Worm (Caenorhabditis elegans): ENCODE measurements around the gene sna-2.

Gene sna-2

ce11 chrIV:9756647-9757424 lies 20.6 kb downstream of the sna-2 start (continued):
- TF ChIP-seq nhr-10 (tag; optimal IDR thresholded peaks at IDR 0.05) (peak; percentile 10), unc-62 (GFP tag; optimal IDR thresholded peaks at IDR 0.05 in 1 of 2) (no peak), unc-62 (tag; optimal IDR thresholded peaks at IDR 0.05) (no peak), hlh-30 (tag; optimal IDR thresholded peaks at IDR 0.05; ENCODE audit: insufficient read depth) (peak; percentile 73), ctbp-1 (GFP tag; IDR thresholded peaks at IDR 0.05) (0 out of 2 replicates have a peak, but pooled peaks have one; percentile 44), hlh-11 (tag; optimal IDR thresholded peaks at IDR 0.05) (peak; percentile 69)

DNA sequence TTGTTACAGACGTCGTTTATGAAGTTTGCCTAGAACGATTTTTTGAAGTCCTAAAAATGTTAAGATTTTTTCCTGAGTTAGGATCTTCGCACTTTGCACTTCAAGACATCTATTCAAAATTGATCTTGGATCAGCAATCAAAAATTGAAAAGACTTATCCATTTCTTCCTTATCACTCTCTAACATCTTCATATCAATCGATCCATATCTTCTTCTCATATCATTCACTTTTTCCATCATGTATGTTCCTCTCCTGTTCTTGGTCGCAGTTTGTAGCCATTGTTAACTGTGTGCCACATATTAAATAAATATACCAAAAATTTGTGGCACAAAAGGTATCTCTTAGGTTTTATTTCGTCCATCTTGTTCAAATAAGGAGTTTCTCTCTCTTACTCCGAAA lies 21.7 kb downstream of the sna-2 start:
- no peak for TF ChIP-seq saeg-2 (GFP tag; IDR thresholded peaks at IDR 0.05)
- no peak for TF ChIP-seq nhr-41 (GFP tag; IDR thresholded peaks at IDR 0.05)
- no peak for TF ChIP-seq php-3 (GFP tag; IDR thresholded peaks at IDR 0.05)
- no peak for TF ChIP-seq spr-3 (GFP tag; optimal IDR thresholded peaks at IDR 0.05)
- peak; percentile 61 for TF ChIP-seq nhr-28 (tag; optimal IDR thresholded peaks at IDR 0.05)
- TF ChIP-seq nhr-111 (GFP tag; optimal IDR thresholded peaks at IDR 0.05): no peak
- no peak for TF ChIP-seq fos-1 (tag; optimal IDR thresholded peaks at IDR 0.05)
- TF ChIP-seq ceh-32 (tag; optimal IDR thresholded peaks at IDR 0.05; ENCODE audit: poor library complexity): no peak
- no peak for TF ChIP-seq hif-1 (tag; optimal IDR thresholded peaks at IDR 0.05)

- TF ChIP-seq ZK337.2 (GFP tag; IDR thresholded peaks at IDR 0.05) (no peak), lin-1 (GFP tag; IDR thresholded peaks at IDR 0.05) (no peak), egl-43 (GFP tag; IDR thresholded peaks at IDR 0.05) (no peak), daf-19 (GFP tag; conservative IDR thresholded peaks at IDR 0.05) (no peak), zfp-2 (tag; optimal IDR thresholded peaks at IDR 0.05) (no peak), tra-1 (GFP tag; IDR thresholded peaks at IDR 0.05) (no peak), nhr-48 (tag; optimal IDR thresholded peaks at IDR 0.05) (no peak), jun-1 (tag; optimal IDR thresholded peaks at IDR 0.05) (no peak), unc-130 (GFP tag; optimal IDR thresholded peaks at IDR 0.05) (no peak), zip-2 (tag; optimal IDR thresholded peaks at IDR 0.05) (no peak), zag-1 (tag; optimal IDR thresholded peaks at IDR 0.05) (no peak), nhr-42 (GFP tag; IDR thresholded peaks at IDR 0.05) (no peak), nhr-102 (tag; optimal IDR thresholded peaks at IDR 0.05) (no peak), nhr-6 (tag; optimal IDR thresholded peaks at IDR 0.05) (no peak)
Observed at ce11 chrIV:9748342-9748741, 29.1 kb downstream of the sna-2 start, which contains the start of gene C28D4.8. Gene C28D4.8 (minus strand): TSS chrIV:9748442.

DNA sequence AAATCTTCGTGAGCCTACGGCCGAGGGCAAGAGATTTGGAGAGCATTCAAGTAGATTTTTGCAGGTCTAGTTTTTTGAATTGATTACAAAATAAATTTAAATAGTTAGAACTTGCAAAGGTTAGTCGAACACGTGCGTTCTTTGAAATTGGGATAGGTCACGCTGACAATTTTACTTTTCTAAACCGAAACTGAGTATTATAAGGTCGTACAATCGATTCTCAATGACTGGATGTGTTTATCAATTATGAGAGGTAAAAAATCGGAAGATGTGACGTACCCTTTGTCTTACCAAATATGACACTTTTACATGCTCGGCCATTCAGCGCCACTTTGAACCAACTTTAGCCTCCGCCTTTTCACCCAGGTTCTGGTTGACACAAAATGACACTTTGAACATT lies 30.7 kb downstream of the sna-2 start, which contains the start of gene C28D4.5:
TSS of gene C28D4.5 (minus strand) at position 101 of the 400 bp plus-strand sequence.
- TF ChIP-seq daf-8 (GFP tag; IDR thresholded peaks at IDR 0.05): no peak

- TF ChIP-seq ceh-62 (tag; optimal IDR thresholded peaks at IDR 0.05): no peak
- TF ChIP-seq unc-62 (GFP tag; optimal IDR thresholded peaks at IDR 0.05 in 1 of 2): no peak
- TF ChIP-seq unc-62 (tag; optimal IDR thresholded peaks at IDR 0.05): no peak
- TF ChIP-seq nhr-111 (GFP tag; optimal IDR thresholded peaks at IDR 0.05): no peak
- TF ChIP-seq ceh-28 (tag; optimal IDR thresholded peaks at IDR 0.05): no peak
- no peak for TF ChIP-seq nhr-48 (tag; optimal IDR thresholded peaks at IDR 0.05)
- no peak for TF ChIP-seq daf-12 (tag; optimal IDR thresholded peaks at IDR 0.05)
- no peak for TF ChIP-seq nhr-41 (GFP tag; IDR thresholded peaks at IDR 0.05)
- TF ChIP-seq Y105C5A.15 (GFP tag; IDR thresholded peaks at IDR 0.05): no peak
- no peak for TF ChIP-seq hmg-1.1 (GFP tag; IDR thresholded peaks at IDR 0.05)
Observed at ce11 chrIV:9744905-9745304, 32.5 kb downstream of the sna-2 start, which contains the start of gene C28D4.4. Gene C28D4.4 (minus strand): TSS chrIV:9745005.
